Worm (Caenorhabditis elegans) whole organism, L1 larva: ENCODE data around the gene srh-60.

Source experiments
- aly-2 ChIP-seq: fragments of 150-350 bp; optimal IDR thresholded peaks from 2 replicates; lab custom pipeline; 2014; ENCODE audit warnings: missing biosample characterization, missing genetic modification characterization
- blmp-1 ChIP-seq: fragments of 150-350 bp; optimal IDR thresholded peaks from 2 replicates; lab custom pipeline; 2014; ENCODE audit warnings: missing biosample characterization, missing genetic modification characterization
- ces-1 ChIP-seq: fragments of 150-350 bp; optimal IDR thresholded peaks from 2 replicates; lab custom pipeline; 2014; ENCODE audit warnings: missing biosample characterization, missing genetic modification reagents, missing genetic modification characterization
- elt-2 ChIP-seq: sonication (generic microtip); optimal IDR thresholded peaks from 2 replicates; lab custom pipeline; 2016; ENCODE audit warnings: missing genetic modification characterization, mild to moderate bottlenecking, inconsistent platforms, missing compliant biosample characterization, missing genetic modification reagents
- lin-15B ChIP-seq: fragments of 150-350 bp; sonication (generic microtip); optimal IDR thresholded peaks from 3 replicates; lab custom pipeline; 2014; ENCODE audit warnings: missing biosample characterization, missing genetic modification characterization
- mdl-1 ChIP-seq, 2 experiments: fragments of 150-350 bp; optimal IDR thresholded peaks; 2 replicates each; lab custom pipeline; 2014 to 2017; ENCODE audit warnings: missing biosample characterization in 2 of 2, missing genetic modification characterization in 2 of 2, inconsistent platforms in 1 of 2
- mep-1 ChIP-seq: fragments of 150-350 bp; optimal IDR thresholded peaks from 2 replicates; lab custom pipeline; 2014; ENCODE audit warnings: missing biosample characterization, missing genetic modification characterization
- nhr-11 ChIP-seq: fragments of 150-350 bp; optimal IDR thresholded peaks from 2 replicates; lab custom pipeline; 2014; ENCODE audit warnings: missing biosample characterization, missing genetic modification characterization
- nhr-12 ChIP-seq: sonication (generic microtip); optimal IDR thresholded peaks from 2 replicates; lab custom pipeline; 2017; ENCODE audit warnings: missing biosample characterization, missing genetic modification characterization
- nhr-76 ChIP-seq: sonication (generic microtip); optimal IDR thresholded peaks from 2 replicates; lab custom pipeline; 2017; ENCODE audit warnings: missing biosample characterization, missing genetic modification characterization
- skn-1 ChIP-seq: fragments of 150-350 bp; optimal IDR thresholded peaks from 2 replicates; lab custom pipeline; 2014; ENCODE audit warnings: missing biosample characterization, missing genetic modification characterization
- snpc-4 ChIP-seq: fragments of 150-350 bp; optimal IDR thresholded peaks from 2 replicates; lab custom pipeline; 2014; ENCODE audit warnings: missing biosample characterization, missing genetic modification characterization
- xbp-1 ChIP-seq: sonication (generic microtip); optimal IDR thresholded peaks from 2 replicates; lab custom pipeline; 2016; ENCODE audit warnings: missing genetic modification characterization, missing compliant biosample characterization
- zag-1 ChIP-seq: fragments of 150-350 bp; optimal IDR thresholded peaks from 2 replicates; lab custom pipeline; 2014; ENCODE audit warnings: missing biosample characterization, missing genetic modification characterization

- no peak for TF ChIP-seq nhr-76 (tag; lab: Kevin White, UChicago)
- TF ChIP-seq nhr-11 = no peak
- no peak for TF ChIP-seq skn-1 (tag; lab: Kevin White, UChicago)
- TF ChIP-seq mdl-1 (tag; optimal IDR thresholded peaks at IDR 0.05; lab: Kevin White, UChicago) = no peak
- TF ChIP-seq mep-1 (tag; lab: Kevin White, UChicago) = no peak
- TF ChIP-seq zag-1 (tag; lab: Kevin White, UChicago) = no peak
- TF ChIP-seq xbp-1 (tag; lab: Kevin White, UChicago) = no peak
- no peak for TF ChIP-seq snpc-4 (tag; lab: Kevin White, UChicago)
- no peak for TF ChIP-seq aly-2 (tag; lab: Kevin White, UChicago)
- TF ChIP-seq blmp-1 (tag; lab: Kevin White, UChicago) = no peak
- no peak for TF ChIP-seq elt-2 (tag; lab: Kevin White, UChicago)
- TF ChIP-seq nhr-12 (tag; lab: Kevin White, UChicago) = no peak
- TF ChIP-seq lin-15B (tag; lab: Kevin White, UChicago) = no peak
- TF ChIP-seq ces-1 (GFP tag; lab: Kevin White, UChicago) = no peak
Observed at ce11 chrII:3569118-3569517, 14.4 kb upstream of the srh-60 start, which contains the start of gene clec-127.
